Fruit fly (Drosophila melanogaster): ENCODE results near the gene CG14817.
A peak's percentile ranks its signal among the peaks of the same experiment; 100 is the strongest.

Gene CG14817

DNA sequence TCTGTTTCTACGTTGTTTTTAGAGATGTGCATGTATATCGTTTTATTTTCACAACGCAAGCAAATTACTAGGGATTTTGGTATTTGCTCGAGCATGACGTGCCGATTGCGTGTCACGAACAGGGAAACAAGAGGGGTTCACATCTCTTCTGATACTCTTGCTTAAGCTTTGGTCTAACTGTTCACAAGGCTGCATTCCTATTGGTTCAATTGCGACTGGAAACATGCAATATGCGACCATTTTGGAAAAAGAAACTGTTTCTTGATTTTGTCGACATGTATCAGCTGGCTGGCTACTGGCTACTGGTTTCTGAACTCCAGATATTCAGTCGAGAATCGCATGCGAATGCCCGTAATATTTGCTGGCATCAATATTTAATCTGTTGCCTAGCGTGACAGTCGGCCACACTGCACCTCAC lies 3.1 kb upstream of the CG14817 start, which contains the start of gene Coa8:
Gene Coa8 (plus strand): TSS at position 144 of the 418 bp plus-strand sequence.
- TF ChIP-seq CG17801 (GFP tag; optimal IDR thresholded peaks at IDR 0.05; ENCODE audit: partially characterized antibody) = peak; percentile 57

DNA sequence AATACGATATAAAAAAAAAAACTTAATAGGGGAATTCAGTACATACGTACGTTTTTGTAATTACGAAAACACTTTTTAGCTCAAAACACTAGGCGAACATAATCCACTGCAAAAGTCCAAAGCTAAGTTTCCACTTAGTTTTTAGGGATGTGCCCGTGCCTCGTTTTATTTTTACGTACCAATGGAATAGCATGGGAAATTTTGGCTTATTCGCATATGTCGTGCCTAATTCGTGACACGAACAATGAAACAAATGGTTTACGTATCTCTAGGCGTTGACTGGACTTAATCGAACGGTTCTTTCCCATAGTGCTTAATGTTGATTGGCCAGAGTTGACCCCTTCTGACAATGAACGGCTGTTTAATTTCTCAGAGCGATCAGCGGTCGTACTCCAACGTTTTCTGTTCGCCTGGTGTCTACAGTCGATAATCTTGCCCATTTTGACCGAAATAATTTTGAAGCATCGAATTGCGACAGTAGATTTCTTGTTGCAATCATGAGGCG lies 2.6 kb upstream of the CG14817 start, which contains the start of gene CG14818:
Gene CG14818 (minus strand): TSS at position 169 of the 505 bp plus-strand sequence.
- TF ChIP-seq CG17801 (GFP tag; optimal IDR thresholded peaks at IDR 0.05; ENCODE audit: partially characterized antibody) = peak; percentile 61

DNA sequence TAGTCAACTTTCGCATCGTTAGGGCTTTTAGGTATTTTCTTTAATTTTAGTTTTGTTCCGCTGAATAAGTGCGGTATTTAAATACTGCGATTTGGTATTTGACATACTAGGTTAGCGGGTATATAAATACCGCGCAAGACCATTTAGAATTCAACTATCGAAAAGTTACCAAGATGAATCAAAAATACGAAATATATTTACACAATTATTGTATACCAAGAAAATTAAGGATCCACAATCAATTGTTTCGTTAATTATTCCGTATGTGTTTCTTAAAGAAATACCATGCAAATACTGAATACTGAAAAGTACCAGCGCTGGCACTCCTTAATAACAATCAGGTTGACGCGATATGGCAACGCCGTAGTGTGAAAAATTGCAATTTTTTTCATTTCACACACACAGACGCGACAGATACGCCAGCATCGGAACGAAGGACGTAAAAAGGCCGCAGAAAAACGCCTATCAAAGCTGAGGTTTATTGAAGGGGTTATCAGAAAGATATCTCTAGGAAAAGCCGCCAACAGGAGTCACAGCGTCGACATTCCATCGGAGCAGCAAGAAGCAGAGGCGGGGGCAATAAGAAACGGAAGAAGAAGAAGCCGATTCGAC lies 3.4 kb downstream of the CG14817 start, which contains the start of the genes Pgam5 and Vps26:
Gene Pgam5 (minus strand): TSS at position 51 of the 612 bp plus-strand sequence.
Gene Vps26 (plus strand): TSS at position 339 of the 612 bp plus-strand sequence.
- no peak for TF ChIP-seq CG17801 (GFP tag; optimal IDR thresholded peaks at IDR 0.05; ENCODE audit: partially characterized antibody)

DNA sequence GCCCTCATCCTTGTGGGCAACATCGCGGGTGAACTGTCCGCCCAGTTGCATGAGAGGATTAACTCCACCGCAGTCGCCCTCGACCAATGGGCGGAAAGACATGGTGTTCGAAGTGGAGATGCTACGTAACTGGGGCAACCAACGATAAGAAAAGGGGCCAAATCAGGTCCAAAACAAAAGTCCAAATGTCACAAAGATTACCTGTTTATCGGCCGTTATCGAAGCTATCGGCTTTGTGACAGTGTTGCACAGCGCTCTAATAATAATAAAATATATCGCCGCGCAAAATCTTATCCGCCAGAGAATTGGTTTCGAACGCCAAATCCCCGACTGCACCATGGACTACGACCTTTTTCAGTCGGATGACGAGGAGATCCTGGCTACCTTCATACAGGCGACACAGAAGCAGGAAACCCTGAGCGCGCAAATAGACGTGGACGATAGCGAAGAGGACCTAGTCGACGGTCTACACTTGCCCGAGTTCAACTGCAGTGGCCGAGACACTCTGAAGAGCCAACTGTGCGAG lies 8.4 kb downstream of the CG14817 start, which contains the start of the genes CG14803 and Pex5:
Gene CG14803 (plus strand): TSS at position 285 of the 526 bp plus-strand sequence.
Gene Pex5 (minus strand): TSS at position 476 of the 526 bp plus-strand sequence.
- peak; percentile 26 for TF ChIP-seq CG17801 (GFP tag; optimal IDR thresholded peaks at IDR 0.05; ENCODE audit: partially characterized antibody)

DNA sequence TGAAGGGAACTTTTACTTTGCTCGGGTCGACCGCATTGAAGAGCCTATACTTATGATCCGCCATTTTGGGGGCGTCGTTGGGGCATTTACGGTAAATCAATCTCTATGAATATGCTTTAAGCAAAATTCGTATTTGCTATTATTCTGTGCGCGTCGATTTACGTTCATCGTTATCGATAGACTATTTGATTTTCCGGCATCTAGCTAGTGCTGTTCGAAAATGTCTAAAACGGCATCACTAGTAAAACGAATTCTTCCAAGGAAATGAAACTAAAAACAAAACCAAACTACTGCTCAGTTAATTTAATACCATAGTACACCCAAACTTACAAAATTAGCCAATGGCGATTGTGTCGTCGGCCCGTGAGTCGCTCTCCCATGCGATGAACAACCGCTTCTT lies 11.4 kb downstream of the CG14817 start, which contains the start of the genes Gcna and MED18:
Gene Gcna (minus strand): TSS at position 163 of the 400 bp plus-strand sequence.
Gene MED18 (plus strand): TSS at position 237 of the 400 bp plus-strand sequence.
- no peak for TF ChIP-seq CG17801 (GFP tag; optimal IDR thresholded peaks at IDR 0.05; ENCODE audit: partially characterized antibody)

DNA sequence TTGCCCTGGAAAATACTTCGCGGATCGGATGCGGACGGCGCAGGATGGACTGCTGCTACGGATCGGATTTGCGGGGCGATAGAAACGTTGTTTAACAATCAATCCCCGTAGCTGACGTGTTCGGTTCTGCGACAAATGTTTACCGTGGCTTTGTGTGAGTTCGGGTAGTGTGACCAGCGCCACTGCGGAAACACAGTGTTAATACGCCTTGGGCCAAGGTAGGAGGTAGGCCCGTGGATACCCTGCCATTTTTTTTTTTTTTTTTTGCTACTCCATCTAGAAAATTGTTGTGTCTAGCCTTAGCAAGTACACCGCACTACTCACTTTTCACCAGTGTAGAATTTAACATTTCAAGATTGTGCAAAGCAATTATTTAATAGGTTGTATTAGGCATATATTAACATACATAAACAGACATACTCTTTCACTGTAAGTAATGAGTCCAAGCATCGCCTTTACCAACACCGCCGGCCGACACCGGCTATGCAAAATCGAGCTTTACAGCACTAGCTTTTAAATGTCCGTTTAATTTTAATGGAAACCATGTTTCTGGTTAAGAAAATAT lies 15.4 kb downstream of the CG14817 start, which contains the start of gene deltaCOP:
Gene deltaCOP (minus strand): TSS at position 171 of the 565 bp plus-strand sequence.
- peak; percentile 82 for TF ChIP-seq CG17801 (GFP tag; optimal IDR thresholded peaks at IDR 0.05; ENCODE audit: partially characterized antibody)

DNA sequence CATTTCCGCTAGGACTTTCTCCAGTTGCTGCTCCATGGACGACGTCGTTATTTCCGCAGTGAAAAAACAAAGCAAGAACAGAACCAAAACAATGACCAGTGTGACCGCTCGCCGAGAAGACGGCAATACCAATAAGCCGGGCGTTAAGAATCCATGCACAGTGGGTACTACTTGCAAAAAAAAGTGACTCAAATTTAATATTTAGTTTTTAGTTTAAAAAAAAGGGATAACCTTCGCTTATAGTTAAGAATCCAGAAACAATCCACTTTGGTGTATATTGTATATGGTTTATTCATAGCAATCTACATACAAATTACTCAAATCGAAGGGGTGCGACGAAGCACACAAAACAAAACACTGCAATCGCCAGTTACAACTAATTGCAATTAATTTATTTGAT lies 18.2 kb downstream of the CG14817 start, which contains the start of gene Lamtor5:
Gene Lamtor5 (minus strand): TSS at position 105 of the 400 bp plus-strand sequence.
- peak; percentile 62 for TF ChIP-seq CG17801 (GFP tag; optimal IDR thresholded peaks at IDR 0.05; ENCODE audit: partially characterized antibody)

DNA sequence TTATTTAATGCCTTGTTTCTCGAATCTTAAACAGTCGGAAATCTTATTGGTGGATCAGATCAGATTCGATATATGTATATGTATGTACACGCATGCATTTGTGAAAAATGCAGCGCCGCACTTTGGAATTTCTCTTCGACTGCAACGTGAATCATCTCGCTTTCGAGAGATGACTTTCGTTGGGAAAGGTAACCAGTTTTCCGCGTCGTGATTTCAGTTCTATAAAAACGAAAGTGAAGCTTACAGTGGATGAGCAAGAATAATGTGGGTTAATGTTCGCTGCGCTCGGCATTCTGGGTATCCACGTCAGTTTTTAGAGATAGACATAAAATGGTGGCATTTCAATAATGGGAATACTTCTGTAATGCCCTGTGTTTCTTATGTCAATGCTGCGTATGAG lies 20.5 kb downstream of the CG14817 start:
- TF ChIP-seq CG17801 (GFP tag; optimal IDR thresholded peaks at IDR 0.05; ENCODE audit: partially characterized antibody) = no peak

DNA sequence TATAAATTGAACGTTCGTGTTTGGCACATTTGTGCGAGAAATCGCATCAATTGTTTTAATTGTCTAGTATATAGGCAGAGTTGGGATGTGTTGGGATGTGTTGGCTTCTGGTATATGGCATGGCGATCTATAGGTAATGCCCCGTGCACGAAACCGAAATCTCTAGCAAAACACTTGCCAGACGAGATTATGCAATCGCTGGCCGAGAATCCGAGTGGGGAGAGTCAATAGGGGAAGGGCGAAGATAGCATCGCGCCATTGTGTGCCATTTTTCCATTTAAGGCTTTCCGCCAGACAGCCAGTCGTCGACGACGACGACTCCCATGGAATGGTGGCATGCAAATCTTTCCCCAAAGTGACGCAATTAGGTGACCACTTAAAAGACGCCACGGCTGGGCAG lies 22.2 kb downstream of the CG14817 start:
- no peak for TF ChIP-seq CG17801 (GFP tag; optimal IDR thresholded peaks at IDR 0.05; ENCODE audit: partially characterized antibody)

DNA sequence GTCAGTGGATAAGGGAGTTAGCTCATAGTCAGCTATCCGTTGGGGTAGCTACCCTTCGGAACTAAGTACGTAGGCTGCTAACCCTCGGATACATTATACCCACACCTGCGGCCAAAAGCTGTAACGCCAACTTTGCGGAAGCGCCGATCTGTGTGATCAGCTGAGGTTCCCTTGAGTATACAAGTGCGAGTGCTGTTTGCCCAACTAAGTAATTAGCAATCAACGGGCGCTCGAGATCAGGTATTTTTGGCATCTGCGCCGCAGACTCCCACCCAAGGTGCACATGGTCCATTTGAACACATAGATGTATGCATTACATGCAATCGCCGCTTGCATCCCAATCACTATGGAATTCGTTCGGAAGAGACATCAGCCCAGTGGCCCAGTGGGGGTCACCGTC lies 23.0 kb downstream of the CG14817 start:
- no peak for TF ChIP-seq CG17801 (GFP tag; optimal IDR thresholded peaks at IDR 0.05; ENCODE audit: partially characterized antibody)

DNA sequence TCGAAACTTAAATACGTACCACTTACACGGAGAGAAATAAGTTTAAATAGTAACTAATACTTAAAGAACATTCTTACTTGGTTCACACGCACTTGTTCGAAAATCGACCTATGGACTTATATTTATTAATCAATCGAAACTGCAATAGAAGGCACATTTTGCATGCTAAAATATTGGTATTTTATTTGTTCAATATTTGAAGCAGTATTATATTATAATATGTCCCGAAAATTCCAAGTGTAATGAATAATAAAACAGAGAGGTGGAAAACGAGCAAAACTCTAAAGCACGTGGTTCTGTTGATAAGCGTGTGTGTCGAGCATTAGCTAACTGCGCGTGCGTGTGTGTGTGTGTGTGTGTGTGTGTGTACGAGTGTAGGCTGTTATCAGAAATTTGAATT lies 27.2 kb downstream of the CG14817 start:
- peak; percentile 88 for TF ChIP-seq CG17801 (GFP tag; optimal IDR thresholded peaks at IDR 0.05; ENCODE audit: partially characterized antibody)

DNA sequence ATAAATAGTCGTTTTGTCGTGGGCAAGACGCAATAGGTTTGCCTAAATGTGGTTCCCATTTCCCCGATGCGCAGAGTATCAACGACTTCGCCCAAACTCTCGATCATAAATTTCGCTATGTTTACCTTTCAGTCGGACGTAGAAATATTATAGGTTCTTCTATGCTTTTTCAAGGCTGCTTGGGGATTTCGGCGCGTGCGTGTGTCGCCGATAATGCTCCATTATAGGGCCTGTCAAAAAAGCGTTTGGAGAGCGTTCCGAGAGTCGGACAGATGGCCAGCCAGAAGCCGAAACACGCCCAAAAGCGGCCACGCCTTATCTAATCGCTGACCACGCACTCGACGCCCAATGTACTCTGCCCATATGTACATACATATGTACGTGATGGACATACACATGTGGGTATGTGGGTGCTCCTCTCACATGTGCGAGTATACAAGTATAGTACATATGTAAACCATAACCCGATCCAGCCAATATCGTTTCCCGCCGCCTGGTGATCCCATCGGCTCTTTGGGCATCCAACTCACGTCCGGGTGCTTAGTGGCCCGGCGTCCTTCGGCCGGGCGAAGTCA lies 28.4 kb downstream of the CG14817 start:
- TF ChIP-seq CG17801 (GFP tag; optimal IDR thresholded peaks at IDR 0.05; ENCODE audit: partially characterized antibody) = no peak

DNA sequence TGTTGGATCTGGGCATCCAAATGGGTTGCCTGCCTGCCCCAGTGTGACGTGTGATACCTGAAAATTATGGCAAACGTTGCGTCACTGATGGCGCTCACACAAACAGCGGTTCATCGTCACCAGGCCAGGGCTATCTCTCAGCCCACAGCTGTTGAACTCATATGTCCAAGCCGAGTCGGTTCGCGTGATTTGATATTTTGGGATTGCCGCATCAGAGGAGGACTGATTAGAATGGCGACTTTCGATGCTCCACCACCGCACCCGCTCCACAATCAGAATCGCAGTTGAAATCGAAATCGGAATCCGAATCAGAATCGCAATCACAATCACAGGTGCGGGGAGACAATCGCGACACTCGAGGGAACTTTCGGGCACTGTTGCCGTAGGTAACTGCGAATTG lies 29.3 kb downstream of the CG14817 start:
- TF ChIP-seq CG17801 (GFP tag; optimal IDR thresholded peaks at IDR 0.05; ENCODE audit: partially characterized antibody) = no peak

DNA sequence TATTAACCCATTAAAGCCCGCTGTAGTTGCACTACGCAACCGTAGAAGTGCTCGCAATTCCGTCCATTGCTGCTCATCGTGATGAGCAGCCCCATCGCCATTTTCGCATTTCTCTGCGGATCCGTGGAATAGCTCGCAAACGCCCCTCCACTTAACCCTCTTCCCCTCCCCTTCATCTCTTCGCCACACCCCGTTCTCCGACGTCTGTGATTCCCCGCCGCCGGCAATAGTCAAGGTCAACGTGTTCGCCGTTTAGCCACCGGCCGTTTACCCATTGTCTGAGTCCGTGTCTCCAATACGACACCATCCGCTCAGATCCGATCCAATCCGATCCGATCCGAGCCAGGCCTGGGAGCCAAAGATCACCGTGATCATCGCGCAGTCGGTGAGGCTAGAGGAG lies 30.7 kb downstream of the CG14817 start:
- no peak for TF ChIP-seq CG17801 (GFP tag; optimal IDR thresholded peaks at IDR 0.05; ENCODE audit: partially characterized antibody)

DNA sequence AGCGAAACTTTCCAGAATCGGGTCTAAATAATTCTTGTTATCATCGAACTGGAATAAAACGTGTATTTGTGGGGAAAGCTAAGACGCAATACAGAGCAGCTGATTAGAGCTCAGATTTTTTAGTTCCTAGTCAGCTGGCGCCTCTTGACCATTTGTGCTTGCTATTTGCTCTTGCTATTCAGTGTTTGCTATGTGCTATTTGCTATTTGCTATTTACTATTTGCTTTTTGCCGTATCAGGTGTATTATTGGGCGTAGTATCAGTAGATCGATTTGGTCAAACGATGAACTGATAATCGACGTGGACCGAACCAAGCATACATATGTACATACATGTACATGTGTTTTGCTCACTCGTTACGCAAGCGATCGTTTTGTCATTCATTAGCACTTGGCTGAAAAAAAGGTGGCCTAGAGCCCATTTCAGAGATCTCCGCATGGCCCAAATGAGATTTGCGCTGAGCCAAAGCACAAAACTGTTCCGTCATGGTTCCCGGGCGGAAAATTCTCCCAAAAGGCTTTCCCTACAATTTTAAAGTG lies 31.6 kb downstream of the CG14817 start:
- no peak for TF ChIP-seq CG17801 (GFP tag; optimal IDR thresholded peaks at IDR 0.05; ENCODE audit: partially characterized antibody)

Data from ovary, adult (tissue).